Worm (Caenorhabditis elegans) whole organism, midembryonic: ENCODE results near the gene F42D1.4.

Experiments used
- cog-1 ChIP-seq: sonication (generic microtip); optimal IDR thresholded peaks from 2 replicates; lab custom pipeline; 2016; ENCODE audit warnings: missing genetic modification characterization, missing compliant biosample characterization
- klf-2 ChIP-seq: fragments of 200-800 bp; sonication (Bioruptor generic); conservative IDR thresholded peaks from 2 replicates; pipeline ENCODE4 v1.3.6; 2022; ENCODE audit warnings: missing genetic modification reagents, missing genetic modification characterization, missing compliant biosample characterization
- med-1 ChIP-seq: sonication (generic microtip); optimal IDR thresholded peaks from 2 replicates; lab custom pipeline; 2017; ENCODE audit warnings: missing genetic modification characterization, mild to moderate bottlenecking, missing compliant biosample characterization, antibody characterized with exemption, missing genetic modification reagents; ENCODE audit not compliant: insufficient read depth
- ztf-23 ChIP-seq: fragments of 200-800 bp; sonication (Bioruptor generic); IDR thresholded peaks from 2 replicates; pipeline ENCODE4 v1.3.6; 2022; ENCODE audit warnings: missing genetic modification reagents, missing genetic modification characterization, missing compliant biosample characterization
- ztf-29 ChIP-seq: fragments of 200-800 bp; sonication (Bioruptor generic); IDR thresholded peaks from 2 replicates; pipeline ENCODE4 v1.3.6; 2022; ENCODE audit warnings: missing genetic modification reagents, missing genetic modification characterization, missing compliant biosample characterization

- TF ChIP-seq med-1 (GFP tag; lab: Kevin White, UChicago) (no peak), ztf-23 (GFP tag; lab: Robert Waterston, UW) (no peak), klf-2 (GFP tag; lab: Robert Waterston, UW) (no peak), cog-1 (tag; lab: Kevin White, UChicago) (no peak), ztf-29 (GFP tag; lab: Robert Waterston, UW) (no peak)
Observed at ce11 chrX:14792315-14793197, 14.5 kb upstream of the F42D1.4 start.
